Worm (Caenorhabditis elegans): ENCODE results near the gene C44H9.5.

The C44H9.5 gene

ce11 chrV:12845247-12845646, 4.4 kb downstream of the C44H9.5 start, which contains the start of gene C44H9.6:
TSS of gene C44H9.6 (minus strand) at chrV:12845347.
- TF ChIP-seq nhr-80 (tag; optimal IDR thresholded peaks at IDR 0.05) (peak; percentile 45), K11D2.4 (GFP tag; IDR thresholded peaks at IDR 0.05) (no peak)

DNA sequence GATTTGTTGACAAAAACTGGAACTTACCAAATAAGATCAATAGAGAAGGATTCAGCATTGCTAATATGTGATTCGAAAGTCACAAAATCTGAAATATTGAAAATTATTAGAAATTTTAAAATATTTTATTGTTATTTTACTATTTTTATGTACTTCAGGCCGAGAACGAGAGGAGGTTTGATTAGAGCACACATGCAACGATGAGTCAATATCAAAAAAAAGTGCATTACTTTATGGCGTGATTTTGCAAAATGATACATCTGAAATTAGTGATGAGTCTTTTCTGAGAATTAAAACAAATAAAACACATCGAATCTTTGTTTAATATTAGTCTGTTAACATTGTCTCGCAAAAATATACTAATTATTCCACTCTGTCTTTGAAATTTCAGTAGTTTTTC, 4.9 kb downstream of the C44H9.5 start:
- no peak for TF ChIP-seq ets-4 (GFP tag; optimal IDR thresholded peaks at IDR 0.05)
- TF ChIP-seq lsy-27 (tag; optimal IDR thresholded peaks at IDR 0.05; ENCODE audit: borderline replicate concordance, insufficient read depth) = no peak
- TF ChIP-seq C06A6.2 (GFP tag; conservative IDR thresholded peaks at IDR 0.05) = no peak
- TF ChIP-seq tlf-1 (GFP tag; optimal IDR thresholded peaks at IDR 0.05) = no peak
- TF ChIP-seq hmg-20 (GFP tag; IDR thresholded peaks at IDR 0.05) = no peak
- TF ChIP-seq B0261.1 (tag; optimal IDR thresholded peaks at IDR 0.05) = no peak
- no peak for TF ChIP-seq lag-1 (GFP tag; IDR thresholded peaks at IDR 0.05)
- no peak for TF ChIP-seq nhr-90 (tag; optimal IDR thresholded peaks at IDR 0.05)
- TF ChIP-seq dox-1 (GFP tag; IDR thresholded peaks at IDR 0.05) = no peak
- no peak for TF ChIP-seq T07F8.4 (tag; optimal IDR thresholded peaks at IDR 0.05)
- TF ChIP-seq dpff-1 (tag; optimal IDR thresholded peaks at IDR 0.05) = no peak
- TF ChIP-seq ceh-79 (tag; optimal IDR thresholded peaks at IDR 0.05) = no peak
- no peak for TF ChIP-seq zfh-2 (GFP tag; conservative IDR thresholded peaks at IDR 0.05)
- no peak for TF ChIP-seq tbx-9 (tag; optimal IDR thresholded peaks at IDR 0.05; ENCODE audit: borderline replicate concordance)
- TF ChIP-seq nhr-120 (GFP tag; IDR thresholded peaks at IDR 0.05) = no peak
- no peak for TF ChIP-seq snpc-4 (GFP tag; optimal IDR thresholded peaks at IDR 0.05)
- no peak for TF ChIP-seq snpc-4 (tag; optimal IDR thresholded peaks at IDR 0.05)
- TF ChIP-seq athp-1 (tag; optimal IDR thresholded peaks at IDR 0.05) = no peak
- no peak for TF ChIP-seq bed-2 (GFP tag; IDR thresholded peaks at IDR 0.05)

ce11 chrV:12835388-12835787, 14.3 kb downstream of the C44H9.5 start, which contains the start of gene C44H9.4:
TSS of gene C44H9.4 (plus strand) at chrV:12835688.
- TF ChIP-seq snpc-1.1 (tag; optimal IDR thresholded peaks at IDR 0.05; ENCODE audit: insufficient read depth) = no peak
- TF ChIP-seq mes-4 (tag; optimal IDR thresholded peaks at IDR 0.05) = no peak
- no peak for TF ChIP-seq akir-1 (GFP tag; optimal IDR thresholded peaks at IDR 0.05)
- TF ChIP-seq Y56A3A.18 (GFP tag; IDR thresholded peaks at IDR 0.05) = no peak
- TF ChIP-seq atf-7 (tag; optimal IDR thresholded peaks at IDR 0.05) = no peak
- TF ChIP-seq aptf-3 (GFP tag; IDR thresholded peaks at IDR 0.05) = no peak
- no peak for TF ChIP-seq D2030.7 (GFP tag; IDR thresholded peaks at IDR 0.05)
- TF ChIP-seq dpl-1 (GFP tag; optimal IDR thresholded peaks at IDR 0.05) = no peak

ce11 chrV:12827219-12827618, 22.4 kb downstream of the C44H9.5 start, which contains the start of gene ugt-15:
TSS of gene ugt-15 (plus strand) at chrV:12827519.
- TF ChIP-seq B0035.1 (tag; optimal IDR thresholded peaks at IDR 0.05) = no peak
- no peak for TF ChIP-seq sea-2 (GFP tag; IDR thresholded peaks at IDR 0.05)
- TF ChIP-seq sptf-2 (GFP tag; optimal IDR thresholded peaks at IDR 0.05) = no peak
- TF ChIP-seq nhr-80 (tag; optimal IDR thresholded peaks at IDR 0.05) = peak; percentile 18
- no peak for TF ChIP-seq egl-44 (GFP tag; IDR thresholded peaks at IDR 0.05)

DNA sequence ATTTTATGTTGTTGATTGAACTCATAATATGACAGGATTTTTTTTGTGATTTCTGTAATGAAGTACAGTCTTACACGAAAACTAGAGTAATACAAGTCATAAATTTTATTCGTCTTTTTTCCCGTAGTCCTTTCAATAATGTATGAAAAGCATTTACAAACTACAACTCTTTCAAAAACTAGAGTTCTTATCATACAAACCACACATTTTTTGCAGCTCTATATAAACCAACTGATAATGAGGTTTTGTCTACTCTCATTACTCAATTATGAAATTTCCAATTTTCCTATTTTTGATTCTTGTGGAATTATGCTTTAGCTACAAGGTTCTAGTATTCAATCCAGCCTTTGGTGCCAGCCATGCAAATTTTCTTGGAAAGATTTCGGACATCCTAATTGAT, 24.9 kb downstream of the C44H9.5 start, which contains the start of gene ugt-16:
Gene ugt-16, plus strand, starts transcription at position 248 of the 400 bp plus-strand sequence.
- TF ChIP-seq nhr-80 (tag; optimal IDR thresholded peaks at IDR 0.05) = peak; percentile 51
- TF ChIP-seq unc-62 (GFP tag; optimal IDR thresholded peaks at IDR 0.05) = no peak

All from whole organism, young adult.